Fruit fly (Drosophila melanogaster) whole organism, wandering third instar larva: ENCODE data around the gene CG14440.

Source experiments
- Abd-B ChIP-seq: fragments of >200 bp; optimal IDR thresholded peaks from 2 replicates; lab custom pipeline; 2017; ENCODE audit warnings: missing biosample characterization, missing genetic modification characterization
- CG9705 ChIP-seq: fragments of 200-800 bp; sonication (Bioruptor generic); optimal IDR thresholded peaks from 2 replicates; lab custom pipeline; 2018; ENCODE audit warnings: missing biosample characterization, mild to moderate bottlenecking, missing genetic modification characterization
- CrebA ChIP-seq: fragments of 200-800 bp; sonication (Bioruptor generic); optimal IDR thresholded peaks from 2 replicates; lab custom pipeline; 2016; ENCODE audit warnings: missing biosample characterization, mild to moderate bottlenecking, missing genetic modification characterization, borderline replicate concordance
- Dfd ChIP-seq: fragments of >200 bp; optimal IDR thresholded peaks from 2 replicates; lab custom pipeline; 2017; ENCODE audit warnings: missing biosample characterization, missing genetic modification characterization
- GATAd ChIP-seq: sonication (Bioruptor generic); optimal IDR thresholded peaks from 2 replicates; lab custom pipeline; 2016; ENCODE audit warnings: missing biosample characterization, missing genetic modification characterization
- HLH106 ChIP-seq: fragments of 200-800 bp; optimal IDR thresholded peaks from 3 replicates; lab custom pipeline; 2019; ENCODE audit warnings: missing biosample characterization, mild to moderate bottlenecking, missing genetic modification characterization, moderate library complexity
- Hnf4 ChIP-seq: fragments of 200-800 bp; sonication (Bioruptor generic); optimal IDR thresholded peaks from 2 replicates; lab custom pipeline; 2016; ENCODE audit warnings: missing biosample characterization, mild to moderate bottlenecking, missing genetic modification characterization
- Hr83 ChIP-seq: fragments of 200-300 bp; sonication (Bioruptor generic); optimal IDR thresholded peaks from 2 replicates; lab custom pipeline; 2016; ENCODE audit warnings: missing biosample characterization, mild to moderate bottlenecking, missing genetic modification characterization, moderate library complexity; ENCODE audit not compliant: poor library complexity, severe bottlenecking
- Jra ChIP-seq: sonication (Bioruptor generic); optimal IDR thresholded peaks from 2 replicates; lab custom pipeline; 2016; ENCODE audit warnings: missing biosample characterization, missing genetic modification characterization
- Mio ChIP-seq: sonication (Bioruptor generic); optimal IDR thresholded peaks from 2 replicates; lab custom pipeline; 2016; ENCODE audit warnings: missing biosample characterization, missing genetic modification characterization
- Myc ChIP-seq: fragments of >200 bp; optimal IDR thresholded peaks from 2 replicates; lab custom pipeline; 2017
- N ChIP-seq: fragments of >200 bp; optimal IDR thresholded peaks from 2 replicates; lab custom pipeline; 2018; ENCODE audit warnings: missing biosample characterization, missing external identifiers, missing genetic modification characterization
- OdsH ChIP-seq: fragments of 200-800 bp; sonication (Bioruptor generic); optimal IDR thresholded peaks from 2 replicates; lab custom pipeline; 2016; ENCODE audit warnings: missing biosample characterization, mild to moderate bottlenecking, missing genetic modification characterization
- Rel ChIP-seq, 2 experiments: fragments of 200-800 bp; sonication (Bioruptor generic) in 1 of 2; optimal IDR thresholded peaks; 2 replicates in 1 of 2; 3 replicates in 1 of 2; lab custom pipeline; 2016 to 2019; ENCODE audit warnings: mild to moderate bottlenecking in 2 of 2, missing biosample characterization in 2 of 2, missing genetic modification characterization in 2 of 2, moderate library complexity in 1 of 2
- Sp1 ChIP-seq: fragments of 200-800 bp; sonication (Bioruptor generic); optimal IDR thresholded peaks from 3 replicates; lab custom pipeline; 2019; ENCODE audit warnings: missing biosample characterization, mild to moderate bottlenecking, missing genetic modification characterization, moderate library complexity
- Vsx2 ChIP-seq: fragments of 200-300, 225-300 bp; sonication (Bioruptor generic); optimal IDR thresholded peaks from 2 replicates; lab custom pipeline; 2018; ENCODE audit warnings: missing biosample characterization, missing genetic modification characterization; ENCODE audit not compliant: partially characterized antibody
- br ChIP-seq: fragments of 200-800 bp; sonication (Bioruptor generic); optimal IDR thresholded peaks from 2 replicates; lab custom pipeline; 2016; ENCODE audit warnings: missing biosample characterization, missing genetic modification characterization
- brk ChIP-seq: fragments of 200-800 bp; sonication (Bioruptor generic); optimal IDR thresholded peaks from 2 replicates; lab custom pipeline; 2016; ENCODE audit warnings: missing biosample characterization, mild to moderate bottlenecking, missing genetic modification characterization
- dl ChIP-seq, 2 experiments: fragments of 175-275, 200-275 bp in 1 of 2; fragments of 200-275 bp in 1 of 2; sonication (Bioruptor generic); optimal IDR thresholded peaks; lab custom pipeline; 2018; ENCODE audit warnings: mild to moderate bottlenecking in 2 of 2, missing biosample characterization in 2 of 2, missing genetic modification characterization in 2 of 2, moderate library complexity in 2 of 2; ENCODE audit not compliant: partially characterized antibody in 2 of 2, insufficient read depth in 1 of 2
- dmrt93B ChIP-seq: fragments of 200-800 bp; sonication (Bioruptor generic); optimal IDR thresholded peaks from 2 replicates; lab custom pipeline; 2018; ENCODE audit warnings: missing biosample characterization, mild to moderate bottlenecking, missing genetic modification characterization
- dsf ChIP-seq: sonication (Bioruptor generic); optimal IDR thresholded peaks from 2 replicates; lab custom pipeline; 2016; ENCODE audit warnings: missing biosample characterization, missing genetic modification characterization, borderline replicate concordance
- ey ChIP-seq: fragments of 200-800 bp; sonication (Bioruptor generic); optimal IDR thresholded peaks from 2 replicates; lab custom pipeline; 2016; ENCODE audit warnings: missing biosample characterization, missing genetic modification characterization
- foxo ChIP-seq, 2 experiments: fragments of 200-800 bp; sonication (Bioruptor generic); optimal IDR thresholded peaks; 2 replicates in 1 of 2; 3 replicates in 1 of 2; lab custom pipeline; 2016 to 2017; ENCODE audit warnings: missing biosample characterization in 2 of 2, missing genetic modification characterization in 2 of 2
- fru ChIP-seq: fragments of 200-800 bp; sonication (Bioruptor generic); optimal IDR thresholded peaks from 3 replicates; lab custom pipeline; 2016; ENCODE audit warnings: missing biosample characterization, mild to moderate bottlenecking, missing genetic modification characterization
- h ChIP-seq: fragments of 200-800 bp; sonication (Bioruptor generic); optimal IDR thresholded peaks from 3 replicates; lab custom pipeline; 2016; ENCODE audit warnings: missing biosample characterization, mild to moderate bottlenecking, missing genetic modification characterization
- jim ChIP-seq: fragments of 175-275, 200-325 bp; sonication (Bioruptor generic); optimal IDR thresholded peaks from 2 replicates; lab custom pipeline; 2016; ENCODE audit warnings: missing biosample characterization, mild to moderate bottlenecking, missing genetic modification characterization
- pan ChIP-seq: fragments of >200 bp; optimal IDR thresholded peaks from 2 replicates; lab custom pipeline; 2017
- psq ChIP-seq: fragments of 200-800 bp; sonication (Bioruptor generic); optimal IDR thresholded peaks from 3 replicates; lab custom pipeline; 2017; ENCODE audit warnings: missing biosample characterization, mild to moderate bottlenecking, missing genetic modification characterization, moderate library complexity
- rgr ChIP-seq: fragments of 200-800 bp; sonication (Bioruptor generic); optimal IDR thresholded peaks from 3 replicates; lab custom pipeline; 2016; ENCODE audit warnings: missing biosample characterization, mild to moderate bottlenecking, missing genetic modification characterization
- sage ChIP-seq: fragments of 200-800 bp; sonication (Bioruptor generic); optimal IDR thresholded peaks from 2 replicates; lab custom pipeline; 2016; ENCODE audit warnings: missing biosample characterization, mild to moderate bottlenecking, missing genetic modification characterization
- sv ChIP-seq: fragments of 200-800 bp; sonication (Bioruptor generic); optimal IDR thresholded peaks from 3 replicates; lab custom pipeline; 2016; ENCODE audit warnings: missing biosample characterization, missing genetic modification characterization
- tai ChIP-seq: sonication (Bioruptor generic); optimal IDR thresholded peaks from 2 replicates; lab custom pipeline; 2016; ENCODE audit warnings: missing biosample characterization, missing genetic modification characterization
- usp ChIP-seq: fragments of >200 bp; optimal IDR thresholded peaks from 2 replicates; lab custom pipeline; 2017; ENCODE audit warnings: missing biosample characterization, missing genetic modification characterization
- woc ChIP-seq: sonication (Bioruptor generic); optimal IDR thresholded peaks from 2 replicates; lab custom pipeline; 2016; ENCODE audit warnings: missing biosample characterization, mild to moderate bottlenecking, missing genetic modification characterization

CG14440 gene

dm6 chrX:6698248-6698812, at the start of gene CG14440:
TSS of gene CG14440 (minus strand) at chrX:6698567.
- no peak for TF ChIP-seq dmrt93B (GFP tag; lab: Kevin White, UChicago)
- TF ChIP-seq jim = no peak
- TF ChIP-seq OdsH (GFP tag; lab: Kevin White, UChicago) = no peak
- TF ChIP-seq Rel (GFP tag; optimal IDR thresholded peaks at IDR 0.05; lab: Kevin White, UChicago) = no peak
- peak; percentile 81 for TF ChIP-seq Rel (tag; optimal IDR thresholded peaks at IDR 0.05; lab: Kevin White, UChicago)
- TF ChIP-seq pan (lab: Kevin White, UChicago) = no peak
- TF ChIP-seq Hnf4 (GFP tag; lab: Kevin White, UChicago) = no peak
- TF ChIP-seq h (GFP tag; lab: Kevin White, UChicago) = no peak
- TF ChIP-seq, all 38 proteins: peak for 1

- no peak for TF ChIP-seq sv (GFP tag; lab: Kevin White, UChicago)
- TF ChIP-seq Rel (GFP tag; optimal IDR thresholded peaks at IDR 0.05; lab: Kevin White, UChicago) = peak; percentile 41
- TF ChIP-seq Rel (tag; optimal IDR thresholded peaks at IDR 0.05; lab: Kevin White, UChicago) = no peak
These were observed 48.9 kb upstream of the CG14440 start, which contains the start of gene CG14439 for dm6 chrX:6747244-6747643. TSS of gene CG14439 (plus strand) at chrX:6747544.

- no peak for TF ChIP-seq Dfd (GFP tag; lab: Kevin White, UChicago)
- TF ChIP-seq HLH106 (tag; lab: Kevin White, UChicago) = peak; percentile 50
- no peak for TF ChIP-seq Hr83
- TF ChIP-seq foxo (GFP tag; optimal IDR thresholded peaks at IDR 0.05; lab: Kevin White, UChicago) = no peak
- no peak for TF ChIP-seq Myc (lab: Kevin White, UChicago)
- TF ChIP-seq dsf (GFP tag; lab: Kevin White, UChicago) = no peak
- no peak for TF ChIP-seq N (GFP tag; lab: Kevin White, UChicago)
- TF ChIP-seq sage (GFP tag; lab: Kevin White, UChicago) = no peak
- TF ChIP-seq CG9705 (GFP tag; lab: Kevin White, UChicago) = no peak
- TF ChIP-seq OdsH (GFP tag; lab: Kevin White, UChicago) = peak; percentile 54
- TF ChIP-seq rgr (GFP tag; lab: Kevin White, UChicago) = peak; percentile 44
- TF ChIP-seq h (GFP tag; lab: Kevin White, UChicago) = no peak
- peak; percentile 41 for TF ChIP-seq Hnf4 (GFP tag; lab: Kevin White, UChicago)
- TF ChIP-seq dl (GFP tag; optimal IDR thresholded peaks at IDR 0.05; lab: Kevin White, UChicago; ENCODE audit: insufficient read depth in 1 of 2, partially characterized antibody in 2 of 2) = no peak
- TF ChIP-seq brk = no peak
- no peak for TF ChIP-seq pan (lab: Kevin White, UChicago)
- TF ChIP-seq Jra (GFP tag; lab: Kevin White, UChicago) = no peak
- no peak for TF ChIP-seq Vsx2 (GFP tag; lab: Kevin White, UChicago)
- TF ChIP-seq dmrt93B (GFP tag; lab: Kevin White, UChicago) = no peak
- no peak for TF ChIP-seq psq
- no peak for TF ChIP-seq Mio (GFP tag; lab: Kevin White, UChicago)
- TF ChIP-seq GATAd (GFP tag; lab: Kevin White, UChicago) = no peak
- TF ChIP-seq Abd-B (GFP tag; lab: Kevin White, UChicago) = no peak
- TF ChIP-seq CrebA = no peak
- TF ChIP-seq fru = no peak
- no peak for TF ChIP-seq woc (GFP tag; lab: Kevin White, UChicago)
- TF ChIP-seq usp (GFP tag; lab: Kevin White, UChicago) = no peak
- TF ChIP-seq tai (GFP tag; lab: Kevin White, UChicago) = no peak
- TF ChIP-seq Rel (GFP tag; optimal IDR thresholded peaks at IDR 0.05; lab: Kevin White, UChicago) = no peak
- TF ChIP-seq Rel (tag; optimal IDR thresholded peaks at IDR 0.05; lab: Kevin White, UChicago) = no peak
- no peak for TF ChIP-seq br (GFP tag; lab: Kevin White, UChicago)
- TF ChIP-seq Sp1 = peak; percentile 37
- TF ChIP-seq ey (GFP tag; lab: Kevin White, UChicago) = no peak
- TF ChIP-seq sv (GFP tag; lab: Kevin White, UChicago) = no peak
- TF ChIP-seq, all 38 proteins: peak for 5
These were observed 47.9 kb upstream of the CG14440 start for dm6 chrX:6746221-6746620.
